Worm (Caenorhabditis elegans): ENCODE measurements around the gene ztf-20.

ztf-20 gene

DNA sequence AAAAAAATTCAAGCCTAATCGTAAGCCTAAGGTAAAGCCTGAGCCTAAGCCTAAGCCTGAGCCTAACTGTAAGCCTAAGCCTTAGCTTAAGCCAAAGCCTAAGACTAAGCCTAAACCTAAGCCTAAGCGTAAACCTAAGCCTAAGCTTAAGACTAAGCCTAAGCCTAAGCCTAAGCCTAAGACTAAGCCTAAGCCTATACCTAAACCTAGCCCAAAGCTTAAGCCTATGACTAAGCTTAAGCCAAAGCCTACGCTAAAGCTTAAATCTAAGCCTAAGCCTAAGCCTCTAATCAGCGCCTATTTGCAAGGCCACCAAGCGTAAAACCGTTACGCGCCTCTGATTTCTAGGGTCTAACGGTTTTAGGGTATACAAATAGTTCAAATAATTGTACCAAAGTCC is 50.3 kb downstream of the ztf-20 start:
- no peak for TF ChIP-seq ceh-48 (tag; optimal IDR thresholded peaks at IDR 0.05)
- TF ChIP-seq fkh-10 (GFP tag; optimal IDR thresholded peaks at IDR 0.05), result no peak
- no peak for TF ChIP-seq sox-4 (tag; optimal IDR thresholded peaks at IDR 0.05)
- peak; percentile 80 for TF ChIP-seq dve-1 (tag; optimal IDR thresholded peaks at IDR 0.05)

Measured in whole organism, late embryonic.